Worm (Caenorhabditis elegans): ENCODE results near the gene C10A4.4.

Gene C10A4.4

DNA sequence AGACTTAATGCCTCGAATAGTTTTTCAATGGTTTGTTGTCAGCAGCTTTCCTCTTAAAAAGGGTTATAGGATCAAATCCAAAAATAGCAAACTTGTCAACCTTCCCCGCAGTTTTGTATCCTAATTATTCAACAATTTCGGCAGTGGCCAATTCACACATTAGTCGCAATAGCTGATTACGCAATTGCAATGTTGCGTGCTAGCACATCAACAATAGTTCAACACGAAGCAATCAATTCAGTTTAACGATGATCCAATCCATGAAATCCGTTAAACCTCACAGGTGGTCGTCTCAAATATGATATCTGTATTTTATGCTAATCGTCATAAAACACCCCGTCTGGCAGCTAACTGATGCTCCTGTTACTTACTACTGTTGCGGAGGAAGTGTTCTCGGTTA lies 51.7 kb downstream of the C10A4.4 start:
- no peak for TF ChIP-seq hlh-30 (tag; optimal IDR thresholded peaks at IDR 0.05; ENCODE audit: insufficient read depth)
- TF ChIP-seq fkh-10 (GFP tag; optimal IDR thresholded peaks at IDR 0.05) = no peak
- TF ChIP-seq ZK546.5 (tag; optimal IDR thresholded peaks at IDR 0.05) = no peak
- TF ChIP-seq ztf-7 (tag; optimal IDR thresholded peaks at IDR 0.05) = no peak
- TF ChIP-seq F49E8.2 (tag; optimal IDR thresholded peaks at IDR 0.05; ENCODE audit: borderline replicate concordance) = no peak
- no peak for TF ChIP-seq ctbp-1 (GFP tag; IDR thresholded peaks at IDR 0.05)
- no peak for TF ChIP-seq zfp-2 (tag; optimal IDR thresholded peaks at IDR 0.05)
- no peak for TF ChIP-seq lin-39 (tag; optimal IDR thresholded peaks at IDR 0.05)
- no peak for TF ChIP-seq lim-7 (GFP tag; IDR thresholded peaks at IDR 0.05)
- TF ChIP-seq T20F7.1 (GFP tag; optimal IDR thresholded peaks at IDR 0.05) = no peak
- TF ChIP-seq aha-1 (tag) = no peak
- TF ChIP-seq dve-1 (tag; optimal IDR thresholded peaks at IDR 0.05; ENCODE audit: insufficient read depth) = no peak
- no peak for TF ChIP-seq tra-1 (GFP tag; IDR thresholded peaks at IDR 0.05)
- TF ChIP-seq ceh-44 (GFP tag; IDR thresholded peaks at IDR 0.05) = no peak
- TF ChIP-seq spr-1 (tag; optimal IDR thresholded peaks at IDR 0.05) = no peak
- no peak for TF ChIP-seq nhr-77 (tag; optimal IDR thresholded peaks at IDR 0.05)

Measured in whole organism, L4 larva.